Fruit fly (Drosophila melanogaster) whole organism, embryonic: ENCODE results near the gene Hez.
A peak's percentile ranks its signal among the peaks of the same experiment; 100 is the strongest.

Source experiments
- Aef1 ChIP-seq: fragments of 200-800 bp; sonication (Bioruptor generic); IDR thresholded peaks from 3 replicates; pipeline ENCODE4 v1.3.6; 2022; ENCODE audit warnings: missing biosample characterization, missing genetic modification characterization
- Atf3 ChIP-seq: fragments of 200-800 bp; sonication (Bioruptor generic); optimal IDR thresholded peaks from 3 replicates; lab custom pipeline; 2016; ENCODE audit warnings: missing biosample characterization, missing genetic modification characterization
- CG1024 ChIP-seq: fragments of 200-800 bp; sonication (Bioruptor generic); IDR thresholded peaks from 2 replicates; pipeline ENCODE4 v1.3.6; 2022; ENCODE audit warnings: missing biosample characterization, missing genetic modification characterization
- CG10366 ChIP-seq: fragments of 200-800 bp; sonication (Bioruptor generic); IDR thresholded peaks from 2 replicates; pipeline ENCODE4 v1.3.6; 2022; ENCODE audit warnings: missing biosample characterization, missing genetic modification characterization
- CG10959 ChIP-seq: fragments of 200-800 bp; sonication (Bioruptor generic); IDR thresholded peaks from 2 replicates; pipeline ENCODE4 v1.3.6; 2022; ENCODE audit warnings: missing biosample characterization, missing genetic modification characterization
- CG11456 ChIP-seq: fragments of 200-800 bp; sonication (Bioruptor generic); IDR thresholded peaks from 3 replicates; pipeline ENCODE4 v1.3.6; 2022; ENCODE audit warnings: missing biosample characterization, missing genetic modification characterization
- CG12104 ChIP-seq: fragments of 200-800 bp; sonication (Bioruptor generic); optimal IDR thresholded peaks from 3 replicates; lab custom pipeline; 2016; ENCODE audit warnings: missing biosample characterization, missing genetic modification characterization
- CG12219 ChIP-seq: fragments of 200-800 bp; sonication (Bioruptor generic); optimal IDR thresholded peaks from 3 replicates; lab custom pipeline; 2018; ENCODE audit warnings: missing biosample characterization, mild to moderate bottlenecking, missing genetic modification characterization
- CG14014 ChIP-seq: fragments of 200-800 bp; sonication (Bioruptor generic); IDR thresholded peaks from 2 replicates; pipeline ENCODE4 v1.3.6; 2022; ENCODE audit warnings: missing biosample characterization, missing genetic modification characterization
- CG14441 ChIP-seq: fragments of 200-800 bp; sonication (Bioruptor generic); IDR thresholded peaks from 2 replicates; pipeline ENCODE4 v1.3.6; 2022; ENCODE audit warnings: missing biosample characterization, missing genetic modification characterization
- CG15479 ChIP-seq: fragments of 200-800 bp; sonication (Bioruptor generic); optimal IDR thresholded peaks from 3 replicates; lab custom pipeline; 2019; ENCODE audit warnings: missing biosample characterization, mild to moderate bottlenecking, missing genetic modification characterization, moderate library complexity
- CG17328 ChIP-seq: fragments of 200-800 bp; sonication (Bioruptor generic); IDR thresholded peaks from 2 replicates; pipeline ENCODE4 v1.3.6; 2022; ENCODE audit warnings: missing biosample characterization, missing genetic modification characterization
- CG17568 ChIP-seq: fragments of 200-800 bp; sonication (Bioruptor generic); optimal IDR thresholded peaks from 2 replicates; lab custom pipeline; 2018; ENCODE audit warnings: missing biosample characterization, mild to moderate bottlenecking, missing genetic modification characterization, moderate library complexity
- CG18011 ChIP-seq: fragments of 200-800 bp; sonication (Bioruptor generic); optimal IDR thresholded peaks from 2 replicates; lab custom pipeline; 2017; ENCODE audit warnings: missing biosample characterization, missing genetic modification characterization, mild to moderate bottlenecking, moderate library complexity, missing genotype
- CG2875 ChIP-seq: fragments of 200-800 bp; sonication (Bioruptor generic); optimal IDR thresholded peaks from 2 replicates; lab custom pipeline; 2017; ENCODE audit warnings: missing biosample characterization, mild to moderate bottlenecking, missing genetic modification characterization, missing genetic modification reagents
- CG34376 ChIP-seq: fragments of 200-800 bp; sonication (Bioruptor generic); optimal IDR thresholded peaks from 2 replicates; lab custom pipeline; 2018; ENCODE audit warnings: missing biosample characterization, mild to moderate bottlenecking, missing genetic modification characterization
- CG34422 ChIP-seq: fragments of 200-800 bp; sonication (Bioruptor generic); IDR thresholded peaks from 3 replicates; pipeline ENCODE4 v1.3.6; 2022; ENCODE audit warnings: missing biosample characterization, missing genetic modification characterization
- CG3838 ChIP-seq: fragments of 200-800 bp; sonication (Bioruptor generic); optimal IDR thresholded peaks from 3 replicates; lab custom pipeline; 2016; ENCODE audit warnings: missing biosample characterization, missing genetic modification characterization
- CG42726 ChIP-seq: fragments of 200-800 bp; sonication (Bioruptor generic); IDR thresholded peaks from 2 replicates; pipeline ENCODE4 v1.3.6; 2022; ENCODE audit warnings: missing biosample characterization, missing genetic modification characterization; ENCODE audit not compliant: partially characterized antibody
- CG5180 ChIP-seq: fragments of 200-800 bp; sonication (Bioruptor generic); optimal IDR thresholded peaks from 3 replicates; lab custom pipeline; 2017; ENCODE audit warnings: missing biosample characterization, missing genetic modification characterization, mild to moderate bottlenecking, moderate library complexity, missing genetic modification reagents
- CG5245 ChIP-seq: fragments of 200-800 bp; sonication (Bioruptor generic); optimal IDR thresholded peaks from 3 replicates; lab custom pipeline; 2016; ENCODE audit warnings: missing biosample characterization, missing genetic modification characterization
- CG7372 ChIP-seq: fragments of 200-800 bp; sonication (Bioruptor generic); IDR thresholded peaks from 2 replicates; pipeline ENCODE4 v1.3.6; 2022; ENCODE audit warnings: missing biosample characterization, missing genetic modification characterization
- CG7987 ChIP-seq: fragments of 200-800 bp; sonication (Bioruptor generic); optimal IDR thresholded peaks from 2 replicates; lab custom pipeline; 2018; ENCODE audit warnings: missing biosample characterization, mild to moderate bottlenecking, missing genetic modification characterization, moderate library complexity
- CG8290 ChIP-seq, 3 experiments: fragments of 200-800 bp; sonication (Bioruptor generic); optimal IDR thresholded peaks; 2 replicates each; lab custom pipeline; 2016 to 2019; ENCODE audit warnings: missing biosample characterization in 3 of 3, missing genetic modification characterization in 3 of 3, mild to moderate bottlenecking in 2 of 3, moderate library complexity in 1 of 3
- CG8388 ChIP-seq: fragments of 200-800 bp; sonication (Bioruptor generic); optimal IDR thresholded peaks from 2 replicates; lab custom pipeline; 2019; ENCODE audit warnings: missing biosample characterization, mild to moderate bottlenecking, missing genetic modification characterization, moderate library complexity
- D19B ChIP-seq: fragments of 200-800 bp; sonication (Bioruptor generic); optimal IDR thresholded peaks from 2 replicates; lab custom pipeline; 2017; ENCODE audit warnings: missing biosample characterization, mild to moderate bottlenecking, missing genetic modification characterization
- H2.0 ChIP-seq: fragments of 200-800 bp; sonication (Bioruptor generic); IDR thresholded peaks from 2 replicates; pipeline ENCODE4 v1.3.6; 2022; ENCODE audit warnings: missing biosample characterization, missing genetic modification characterization
- HLH4C ChIP-seq: fragments of 200-800 bp; sonication (Bioruptor generic); IDR thresholded peaks from 3 replicates; pipeline ENCODE4 v1.3.6; 2022; ENCODE audit warnings: missing biosample characterization, missing genetic modification characterization; ENCODE audit not compliant: partially characterized antibody
- Lhr ChIP-seq: fragments of 200-800 bp; sonication (Bioruptor generic); optimal IDR thresholded peaks from 3 replicates; lab custom pipeline; 2017; ENCODE audit warnings: mild to moderate bottlenecking, missing biosample characterization, missing genetic modification reagents, missing genetic modification characterization
- Usf ChIP-seq: fragments of 200-800 bp; sonication (Bioruptor generic); optimal IDR thresholded peaks from 2 replicates; lab custom pipeline; 2017; ENCODE audit warnings: missing genotype, missing biosample characterization, missing genetic modification characterization
- Xbp1 ChIP-seq: fragments of 200-800 bp; sonication (Bioruptor generic); optimal IDR thresholded peaks from 3 replicates; lab custom pipeline; 2016; ENCODE audit warnings: missing biosample characterization, mild to moderate bottlenecking, missing genetic modification characterization
- al ChIP-seq: fragments of 200-800 bp; sonication (Bioruptor generic); IDR thresholded peaks from 2 replicates; pipeline ENCODE4 v1.3.6; 2022; ENCODE audit warnings: missing biosample characterization, missing genetic modification characterization
- bbx ChIP-seq: fragments of 200-800 bp; sonication (Bioruptor generic); IDR thresholded peaks from 2 replicates; pipeline ENCODE4 v1.3.6; 2022; ENCODE audit warnings: missing biosample characterization, missing genetic modification characterization; ENCODE audit not compliant: partially characterized antibody
- br ChIP-seq: fragments of >200 bp; optimal IDR thresholded peaks from 2 replicates; lab custom pipeline; 2017
- cato ChIP-seq: fragments of 200-800 bp; sonication (Bioruptor generic); optimal IDR thresholded peaks from 2 replicates; lab custom pipeline; 2016; ENCODE audit warnings: missing biosample characterization, missing genetic modification characterization, borderline replicate concordance
- disco-r ChIP-seq: fragments of 200-800 bp; sonication (Bioruptor generic); optimal IDR thresholded peaks from 2 replicates; lab custom pipeline; 2016; ENCODE audit warnings: missing biosample characterization, missing genetic modification characterization
- fu2 ChIP-seq: fragments of 200-800 bp; sonication (Bioruptor generic); optimal IDR thresholded peaks from 2 replicates; lab custom pipeline; 2016; ENCODE audit warnings: missing biosample characterization, missing genetic modification characterization
- gcm2 ChIP-seq: fragments of 200-800 bp; sonication (Bioruptor generic); optimal IDR thresholded peaks from 2 replicates; lab custom pipeline; 2016; ENCODE audit warnings: missing biosample characterization, missing genetic modification characterization
- gem ChIP-seq: fragments of 200-800 bp; sonication (Bioruptor generic); optimal IDR thresholded peaks from 2 replicates; lab custom pipeline; 2019; ENCODE audit warnings: missing biosample characterization, mild to moderate bottlenecking, missing genetic modification characterization, moderate library complexity
- jumu ChIP-seq: fragments of 200-800 bp; sonication (Bioruptor generic); optimal IDR thresholded peaks from 3 replicates; lab custom pipeline; 2016; ENCODE audit warnings: missing biosample characterization, missing genetic modification characterization
- knrl ChIP-seq: fragments of 200-800 bp; sonication (Bioruptor generic); IDR thresholded peaks from 3 replicates; pipeline ENCODE4 v1.3.6; 2022; ENCODE audit warnings: missing biosample characterization, missing genetic modification characterization; ENCODE audit not compliant: partially characterized antibody
- nau ChIP-seq: fragments of 200-800 bp; sonication (Bioruptor generic); optimal IDR thresholded peaks from 3 replicates; lab custom pipeline; 2017; ENCODE audit warnings: missing biosample characterization, mild to moderate bottlenecking, missing genetic modification characterization, missing genetic modification reagents
- nerfin-1 ChIP-seq: fragments of 200-800 bp; sonication (Bioruptor generic); optimal IDR thresholded peaks from 3 replicates; lab custom pipeline; 2019; ENCODE audit warnings: missing biosample characterization, mild to moderate bottlenecking, missing genetic modification characterization, moderate library complexity
- peb ChIP-seq: fragments of 200-800 bp; sonication (Bioruptor generic); IDR thresholded peaks from 2 replicates; pipeline ENCODE4 v1.3.6; 2022; ENCODE audit warnings: missing biosample characterization, missing genetic modification characterization
- pnt ChIP-seq: fragments of 200-800 bp; sonication (Bioruptor generic); optimal IDR thresholded peaks from 3 replicates; lab custom pipeline; 2016; ENCODE audit warnings: missing biosample characterization, missing genetic modification characterization
- sqz ChIP-seq: fragments of 200-800 bp; sonication (Bioruptor generic); optimal IDR thresholded peaks from 3 replicates; lab custom pipeline; 2018; ENCODE audit warnings: missing biosample characterization, mild to moderate bottlenecking, missing genetic modification characterization
- tup ChIP-seq: fragments of 200-800 bp; sonication (Bioruptor generic); optimal IDR thresholded peaks from 2 replicates; lab custom pipeline; 2016; ENCODE audit warnings: missing biosample characterization, mild to moderate bottlenecking, missing genetic modification characterization, moderate library complexity
- tx ChIP-seq: fragments of 200-800 bp; sonication (Bioruptor generic); optimal IDR thresholded peaks from 2 replicates; lab custom pipeline; 2016; ENCODE audit warnings: missing biosample characterization, missing genetic modification characterization

The Hez gene

dm6 chr3L:9855784-9856426 is 38.6 kb downstream of the Hez start (continued):
- TF ChIP-seq gcm2 (GFP tag; lab: Kevin White, UChicago): peak; percentile 96
- peak; percentile 65 for TF ChIP-seq CG18011 (GFP tag; lab: Kevin White, UChicago)
- peak; percentile 93 for TF ChIP-seq Lhr (GFP tag; lab: Kevin White, UChicago)
- TF ChIP-seq CG42726 (GFP tag; lab: Robert Waterston, UW): no peak
- TF ChIP-seq disco-r: peak; percentile 94
- TF ChIP-seq CG34422: peak; percentile 98
- TF ChIP-seq fu2 (GFP tag; lab: Kevin White, UChicago): peak; percentile 90
- peak; percentile 95 for TF ChIP-seq CG12104 (GFP tag; lab: Kevin White, UChicago)
- TF ChIP-seq cato: peak; percentile 95
- TF ChIP-seq CG14014 (GFP tag; lab: Robert Waterston, UW): peak; percentile 96
- TF ChIP-seq CG3838 (GFP tag; lab: Kevin White, UChicago): peak; percentile 94
- peak; percentile 98 for TF ChIP-seq CG15479 (GFP tag; lab: Kevin White, UChicago)
- peak; percentile 93 for TF ChIP-seq CG1024 (GFP tag; lab: Robert Waterston, UW)
- peak; percentile 97 for TF ChIP-seq Atf3
- TF ChIP-seq CG8290 (GFP tag; optimal IDR thresholded peaks at IDR 0.05; lab: Kevin White, UChicago): peak; percentile 96
- TF ChIP-seq CG8290 (tag; optimal IDR thresholded peaks at IDR 0.05; lab: Kevin White, UChicago): peak; percentile 90 to 97
- peak; percentile 96 for TF ChIP-seq CG10366 (GFP tag; lab: Robert Waterston, UW)
- TF ChIP-seq sqz (GFP tag; lab: Kevin White, UChicago): peak; percentile 93
- TF ChIP-seq CG7987 (GFP tag; lab: Kevin White, UChicago): peak; percentile 90
- TF ChIP-seq knrl (GFP tag; lab: Robert Waterston, UW): no peak
- TF ChIP-seq nerfin-1: peak; percentile 97
- TF ChIP-seq Usf (GFP tag; lab: Kevin White, UChicago): peak; percentile 96
- TF ChIP-seq tup (GFP tag; lab: Kevin White, UChicago): peak; percentile 91
- TF ChIP-seq Aef1 (GFP tag; lab: Robert Waterston, UW): peak; percentile 85
- TF ChIP-seq peb (GFP tag; lab: Robert Waterston, UW): peak; percentile 97
- peak; percentile 90 for TF ChIP-seq CG17568 (GFP tag; lab: Kevin White, UChicago)
- no peak for TF ChIP-seq HLH4C (GFP tag; lab: Robert Waterston, UW)
- peak; percentile 89 for TF ChIP-seq al (GFP tag; lab: Robert Waterston, UW)
- TF ChIP-seq CG17328 (GFP tag; lab: Robert Waterston, UW): peak; percentile 99
- peak; percentile 95 for TF ChIP-seq CG12219
- TF ChIP-seq CG2875 (GFP tag; lab: Kevin White, UChicago): peak; percentile 97
- TF ChIP-seq CG10959 (GFP tag; lab: Robert Waterston, UW): peak; percentile 98
- peak; percentile 98 for TF ChIP-seq jumu (GFP tag; lab: Kevin White, UChicago)
- peak; percentile 70 for TF ChIP-seq D19B (GFP tag; lab: Kevin White, UChicago)
- TF ChIP-seq CG7372: peak; percentile 94
- peak; percentile 95 for TF ChIP-seq H2.0 (GFP tag; lab: Robert Waterston, UW)
- TF ChIP-seq CG11456 (GFP tag; lab: Robert Waterston, UW): peak; percentile 93
- TF ChIP-seq, all 482 proteins: peak for 433

DNA sequence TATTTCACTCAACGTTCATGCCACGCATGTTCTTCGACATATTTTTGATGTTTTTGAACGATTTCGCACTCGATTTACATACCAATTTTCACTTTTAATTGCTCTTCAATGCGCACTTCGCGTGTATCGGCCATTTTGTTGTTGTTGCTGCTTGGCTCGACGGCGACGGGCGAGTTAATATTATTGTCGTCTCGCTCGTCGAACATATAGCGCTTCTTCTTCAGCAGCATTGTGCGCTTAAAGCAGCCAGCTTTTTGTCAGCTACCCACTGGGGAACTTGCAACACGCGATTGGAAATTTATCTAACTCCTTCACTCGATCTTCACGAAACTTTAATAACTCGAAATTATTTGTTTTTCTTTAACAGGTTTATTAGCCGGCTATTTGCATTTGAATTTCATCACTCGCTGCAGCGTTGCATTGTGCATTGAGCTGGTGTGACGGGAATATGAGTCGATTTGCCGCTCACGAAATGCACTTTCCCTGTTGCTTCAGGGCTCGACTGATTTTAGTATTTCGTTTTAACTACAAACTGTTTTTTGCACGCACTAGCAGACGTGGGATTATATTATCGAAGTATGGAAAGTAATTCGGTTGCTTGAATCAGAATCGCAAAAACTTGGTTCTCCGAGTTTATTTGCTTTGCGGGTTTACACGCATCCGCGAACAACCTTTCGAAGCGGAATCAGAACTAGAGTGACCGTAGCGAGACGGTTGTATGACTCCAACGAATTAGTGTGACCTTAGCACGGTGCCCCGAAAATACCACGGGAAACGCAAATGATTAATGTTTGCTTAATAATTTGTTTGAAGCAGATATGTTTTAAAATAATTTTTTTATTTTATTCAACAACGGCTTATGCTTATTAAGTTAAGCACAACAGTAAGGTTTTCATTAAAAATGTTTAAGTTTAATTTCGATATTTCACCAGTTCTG is 39.7 kb downstream of the Hez start, which contains the start of gene RasGAP1:
Gene RasGAP1, minus strand, starts transcription at position 703 of the 937 bp plus-strand sequence.
- TF ChIP-seq CG34376 (no peak), br (no peak), pnt (GFP tag; lab: Kevin White, UChicago) (no peak), CG14441 (GFP tag; lab: Robert Waterston, UW) (0 out of 2 replicates have a peak, but pooled peaks have one; percentile 8), CG5180 (GFP tag; lab: Kevin White, UChicago) (peak; percentile 46), bbx (GFP tag; lab: Robert Waterston, UW) (peak; percentile 54; the same call in 1 of the 2 replicates), nau (GFP tag; lab: Kevin White, UChicago) (no peak), CG5245 (GFP tag; lab: Kevin White, UChicago) (no peak), CG8388 (GFP tag; lab: Kevin White, UChicago) (no peak), CG17568 (GFP tag; lab: Kevin White, UChicago) (no peak), Xbp1 (GFP tag; lab: Kevin White, UChicago) (no peak), tx (GFP tag; lab: Kevin White, UChicago) (no peak), gem (tag; lab: Kevin White, UChicago) (no peak)
